Fruit fly (Drosophila melanogaster): Measurements from ENCODE around the gene Ir76a.

The Ir76a gene

DNA sequence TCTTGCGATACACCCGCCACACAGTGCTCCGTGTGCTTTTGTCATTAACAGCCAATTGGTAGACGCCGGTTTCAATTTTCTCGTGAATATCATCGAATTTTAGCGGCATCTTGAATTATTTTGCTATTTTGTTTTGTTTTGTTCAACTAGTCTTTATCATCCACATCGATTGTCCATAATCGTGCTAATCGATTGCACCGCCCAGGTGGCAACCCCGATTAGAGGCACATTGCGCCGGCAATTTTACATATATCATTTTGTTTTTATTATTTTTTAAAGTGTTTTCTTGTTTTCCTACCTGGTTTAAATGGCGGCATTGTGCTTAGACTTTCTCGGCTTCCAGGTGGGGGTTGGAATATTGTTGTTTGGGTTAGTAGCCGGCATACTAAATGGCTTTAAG, 6.8 kb downstream of the Ir76a start, which contains the start of gene CG34116 (continued):
- TF ChIP-seq D (optimal IDR thresholded peaks at IDR 0.05) (no peak), D (GFP tag; optimal IDR thresholded peaks at IDR 0.05) (no peak), CrebB (tag; optimal IDR thresholded peaks at IDR 0.05) (no peak), CG10321 (GFP tag; IDR thresholded peaks at IDR 0.05) (no peak), CG3847 (GFP tag; IDR thresholded peaks at IDR 0.05) (no peak), CG13287 (GFP tag; IDR thresholded peaks at IDR 0.05; ENCODE audit: partially characterized antibody) (peak; percentile 71), CG10959 (GFP tag; IDR thresholded peaks at IDR 0.05) (no peak), E2f1 (GFP tag; IDR thresholded peaks at IDR 0.05) (no peak), Dip3 (GFP tag; optimal IDR thresholded peaks at IDR 0.05) (no peak), Ssrp (tag; optimal IDR thresholded peaks at IDR 0.05) (no peak), vnd (GFP tag; IDR thresholded peaks at IDR 0.05; ENCODE audit: partially characterized antibody) (peak; percentile 49; the same call in 2 of the 3 replicates), gcm (GFP tag; optimal IDR thresholded peaks at IDR 0.05) (no peak), Fer3 (tag; optimal IDR thresholded peaks at IDR 0.05) (no peak), CG9727 (GFP tag; optimal IDR thresholded peaks at IDR 0.05) (no peak), CG4617 (GFP tag; optimal IDR thresholded peaks at IDR 0.05; ENCODE audit: borderline replicate concordance) (no peak), Deaf1 (tag; optimal IDR thresholded peaks at IDR 0.05) (no peak), bcd (GFP tag; optimal IDR thresholded peaks at IDR 0.05) (no peak), CG10979 (tag; optimal IDR thresholded peaks at IDR 0.05) (no peak), CG32772 (GFP tag; IDR thresholded peaks at IDR 0.05) (no peak), CG7839 (tag; optimal IDR thresholded peaks at IDR 0.05) (no peak), CG33557 (GFP tag; optimal IDR thresholded peaks at IDR 0.05) (no peak), luna (GFP tag; optimal IDR thresholded peaks at IDR 0.05) (no peak), hbn (GFP tag; IDR thresholded peaks at IDR 0.05; ENCODE audit: partially characterized antibody) (peak; percentile 56), knrl (GFP tag; IDR thresholded peaks at IDR 0.05; ENCODE audit: partially characterized antibody) (peak; percentile 65; the same call in 2 of the 3 replicates), zen (tag; optimal IDR thresholded peaks at IDR 0.05) (no peak), CG14860 (GFP tag; IDR thresholded peaks at IDR 0.05; ENCODE audit: partially characterized antibody) (peak; percentile 48; the same call in 2 of the 3 replicates), Meics (GFP tag; optimal IDR thresholded peaks at IDR 0.05) (no peak), CG16813 (GFP tag; IDR thresholded peaks at IDR 0.05; ENCODE audit: partially characterized antibody) (peak; percentile 61), Opbp (GFP tag; IDR thresholded peaks at IDR 0.05; ENCODE audit: partially characterized antibody) (peak; percentile 57; the same call in 2 of the 3 replicates), Xrp1 (GFP tag; IDR thresholded peaks at IDR 0.05) (no peak), cg (GFP tag; optimal IDR thresholded peaks at IDR 0.05) (peak; percentile 7), CG4282 (GFP tag; optimal IDR thresholded peaks at IDR 0.05) (no peak), Hr78 (GFP tag; optimal IDR thresholded peaks at IDR 0.05) (no peak), gsb (GFP tag; IDR thresholded peaks at IDR 0.05) (no peak), Taf1 (GFP tag; IDR thresholded peaks at IDR 0.05) (no peak), zen2 (GFP tag; IDR thresholded peaks at IDR 0.05; ENCODE audit: partially characterized antibody) (peak; percentile 75; the same call in 2 of the 3 replicates), CG14050 (GFP tag; IDR thresholded peaks at IDR 0.05) (no peak), H15 (GFP tag; IDR thresholded peaks at IDR 0.05) (no peak), CG14441 (GFP tag; IDR thresholded peaks at IDR 0.05) (no peak), CG18599 (GFP tag; optimal IDR thresholded peaks at IDR 0.05) (no peak), crc (GFP tag; optimal IDR thresholded peaks at IDR 0.05) (no peak), CG10543 (GFP tag; optimal IDR thresholded peaks at IDR 0.05) (no peak), bab2 (GFP tag; optimal IDR thresholded peaks at IDR 0.05) (no peak), CG10274 (GFP tag; optimal IDR thresholded peaks at IDR 0.05) (no peak), dmrt99B (tag; optimal IDR thresholded peaks at IDR 0.05) (no peak), GATAe (GFP tag; conservative IDR thresholded peaks at IDR 0.05) (no peak), wek (GFP tag; optimal IDR thresholded peaks at IDR 0.05) (no peak), CG13894 (tag; optimal IDR thresholded peaks at IDR 0.05) (no peak), CG3726 (GFP tag; IDR thresholded peaks at IDR 0.05) (no peak), CG2199 (GFP tag; IDR thresholded peaks at IDR 0.05) (no peak)
